Fruit fly (Drosophila melanogaster) whole organism, embryonic: ENCODE results near the gene CG15473.
A peak's percentile ranks its signal among the peaks of the same experiment; 100 is the strongest.

ENCODE experiments used
- Abd-B ChIP-seq: fragments of 200-800 bp; sonication (Bioruptor generic); optimal IDR thresholded peaks from 2 replicates; lab custom pipeline; 2018; ENCODE audit warnings: missing biosample characterization, mild to moderate bottlenecking, missing genetic modification characterization, moderate library complexity
- Antp ChIP-seq: fragments of 200-800 bp; sonication (Bioruptor generic); optimal IDR thresholded peaks from 3 replicates; lab custom pipeline; 2016; ENCODE audit warnings: missing biosample characterization, missing genetic modification characterization
- Atf3 ChIP-seq: fragments of 200-800 bp; sonication (Bioruptor generic); optimal IDR thresholded peaks from 3 replicates; lab custom pipeline; 2016; ENCODE audit warnings: missing biosample characterization, missing genetic modification characterization
- Bdp1 ChIP-seq: fragments of 200-800 bp; sonication (Bioruptor generic); optimal IDR thresholded peaks from 3 replicates; lab custom pipeline; 2016; ENCODE audit warnings: missing biosample characterization, missing genetic modification characterization
- Blimp-1 ChIP-seq: fragments of 200-800 bp; sonication (Bioruptor generic); optimal IDR thresholded peaks from 3 replicates; lab custom pipeline; 2018; ENCODE audit warnings: missing biosample characterization, missing genetic modification characterization, mild to moderate bottlenecking, moderate library complexity, missing genetic modification reagents
- CG10209 ChIP-seq: fragments of 200-800 bp; sonication (Bioruptor generic); optimal IDR thresholded peaks from 3 replicates; lab custom pipeline; 2017; ENCODE audit warnings: missing biosample characterization, mild to moderate bottlenecking, missing genetic modification characterization, missing genetic modification reagents
- CG10431 ChIP-seq: fragments of 200-800 bp; sonication (Bioruptor generic); optimal IDR thresholded peaks from 3 replicates; lab custom pipeline; 2018; ENCODE audit warnings: missing biosample characterization, mild to moderate bottlenecking, missing genetic modification characterization
- CG10959 ChIP-seq: fragments of 200-800 bp; sonication (Bioruptor generic); IDR thresholded peaks from 2 replicates; pipeline ENCODE4 v1.3.6; 2022; ENCODE audit warnings: missing biosample characterization, missing genetic modification characterization
- CG11247 ChIP-seq: fragments of 200-800 bp; sonication (Bioruptor generic); IDR thresholded peaks from 2 replicates; pipeline ENCODE4 v1.3.6; 2022; ENCODE audit warnings: missing biosample characterization, missing genetic modification characterization
- CG11723 ChIP-seq: fragments of 200-800 bp; sonication (Bioruptor generic); optimal IDR thresholded peaks from 2 replicates; lab custom pipeline; 2017; ENCODE audit warnings: missing biosample characterization, mild to moderate bottlenecking, missing genetic modification characterization
- CG12659 ChIP-seq: fragments of 200-800 bp; sonication (Bioruptor generic); optimal IDR thresholded peaks from 3 replicates; lab custom pipeline; 2017; ENCODE audit warnings: mild to moderate bottlenecking, missing biosample characterization, missing genetic modification reagents, missing genetic modification characterization
- CG12942 ChIP-seq: fragments of 200-800 bp; sonication (Bioruptor generic); optimal IDR thresholded peaks from 3 replicates; lab custom pipeline; 2016; ENCODE audit warnings: missing biosample characterization, missing genetic modification characterization
- CG17612 ChIP-seq: fragments of 200-800 bp; sonication (Bioruptor generic); IDR thresholded peaks from 2 replicates; pipeline ENCODE4 v1.3.6; 2022; ENCODE audit warnings: missing biosample characterization, missing genetic modification characterization
- CG2875 ChIP-seq: fragments of 200-800 bp; sonication (Bioruptor generic); optimal IDR thresholded peaks from 2 replicates; lab custom pipeline; 2017; ENCODE audit warnings: missing biosample characterization, mild to moderate bottlenecking, missing genetic modification characterization, missing genetic modification reagents
- CG31224 ChIP-seq: fragments of 200-800 bp; sonication (Bioruptor generic); IDR thresholded peaks from 2 replicates; pipeline ENCODE4 v1.3.6; 2022; ENCODE audit warnings: missing biosample characterization, missing genetic modification characterization
- CG4617 ChIP-seq: fragments of 200-800 bp; sonication (Bioruptor generic); optimal IDR thresholded peaks from 3 replicates; lab custom pipeline; 2016; ENCODE audit warnings: missing biosample characterization, missing genetic modification characterization, borderline replicate concordance
- CG4707 ChIP-seq: fragments of 200-800 bp; sonication (Bioruptor generic); optimal IDR thresholded peaks from 2 replicates; lab custom pipeline; 2018; ENCODE audit warnings: missing biosample characterization, mild to moderate bottlenecking, missing genetic modification characterization, moderate library complexity
- CG5180 ChIP-seq: fragments of 200-800 bp; sonication (Bioruptor generic); optimal IDR thresholded peaks from 3 replicates; lab custom pipeline; 2017; ENCODE audit warnings: missing biosample characterization, missing genetic modification characterization, mild to moderate bottlenecking, moderate library complexity, missing genetic modification reagents
- CG6254 ChIP-seq: fragments of 200-800 bp; sonication (Bioruptor generic); optimal IDR thresholded peaks from 3 replicates; lab custom pipeline; 2017; ENCODE audit warnings: mild to moderate bottlenecking, missing biosample characterization, missing genetic modification reagents, missing genetic modification characterization
- CG6765 ChIP-seq: fragments of 200-800 bp; sonication (Bioruptor generic); optimal IDR thresholded peaks from 3 replicates; lab custom pipeline; 2017; ENCODE audit warnings: missing biosample characterization, mild to moderate bottlenecking, missing genetic modification characterization
- CG7745 ChIP-seq: fragments of 200-800 bp; sonication (Bioruptor generic); optimal IDR thresholded peaks from 2 replicates; lab custom pipeline; 2018; ENCODE audit warnings: missing biosample characterization, mild to moderate bottlenecking, missing genetic modification characterization, moderate library complexity
- CG8089 ChIP-seq: fragments of 200-800 bp; sonication (Bioruptor generic); optimal IDR thresholded peaks from 3 replicates; lab custom pipeline; 2016; ENCODE audit warnings: missing biosample characterization, missing genetic modification characterization
- CTCF ChIP-seq: fragments of 200-800 bp; sonication (Bioruptor generic); optimal IDR thresholded peaks from 2 replicates; lab custom pipeline; 2017; ENCODE audit warnings: missing biosample characterization, mild to moderate bottlenecking, missing genetic modification characterization, moderate library complexity
- Camta ChIP-seq: fragments of 200-800 bp; sonication (Bioruptor generic); optimal IDR thresholded peaks from 2 replicates; lab custom pipeline; 2016; ENCODE audit warnings: missing biosample characterization, missing genetic modification characterization
- Deaf1 ChIP-seq: fragments of 200-800 bp; optimal IDR thresholded peaks from 3 replicates; lab custom pipeline; 2019; ENCODE audit warnings: missing biosample characterization, mild to moderate bottlenecking, missing genetic modification characterization, moderate library complexity
- ERR ChIP-seq: fragments of 200-800 bp; sonication (Bioruptor generic); optimal IDR thresholded peaks from 2 replicates; lab custom pipeline; 2016; ENCODE audit warnings: missing biosample characterization, missing genetic modification characterization
- Mrtf ChIP-seq: fragments of 200-800 bp; sonication (Bioruptor generic); IDR thresholded peaks from 3 replicates; pipeline ENCODE4 v1.3.6; 2022; ENCODE audit warnings: missing biosample characterization, missing genetic modification characterization
- Nf-YB ChIP-seq: fragments of 200-800 bp; sonication (Bioruptor generic); optimal IDR thresholded peaks from 3 replicates; lab custom pipeline; 2019; ENCODE audit warnings: missing biosample characterization, mild to moderate bottlenecking, missing genetic modification characterization, moderate library complexity
- PHDP ChIP-seq: fragments of 200-800 bp; sonication (Bioruptor generic); optimal IDR thresholded peaks from 3 replicates; lab custom pipeline; 2018; ENCODE audit warnings: missing biosample characterization, mild to moderate bottlenecking, missing genetic modification characterization, moderate library complexity
- Rx ChIP-seq: fragments of 200-800 bp; sonication (Bioruptor generic); IDR thresholded peaks from 2 replicates; pipeline ENCODE4 v1.3.6; 2022; ENCODE audit warnings: missing biosample characterization, missing genetic modification characterization
- Xbp1 ChIP-seq: fragments of 200-800 bp; sonication (Bioruptor generic); optimal IDR thresholded peaks from 3 replicates; lab custom pipeline; 2016; ENCODE audit warnings: missing biosample characterization, mild to moderate bottlenecking, missing genetic modification characterization
- cad ChIP-seq: fragments of >200 bp; optimal IDR thresholded peaks from 2 replicates; lab custom pipeline; 2017; ENCODE audit warnings: missing biosample characterization, missing genetic modification characterization
- cas ChIP-seq: fragments of 200-800 bp; sonication (Bioruptor generic); IDR thresholded peaks from 2 replicates; pipeline ENCODE4 v1.3.6; 2022; ENCODE audit warnings: missing biosample characterization, missing genetic modification characterization
- chm ChIP-seq: fragments of 200-800 bp; sonication (Bioruptor generic); IDR thresholded peaks from 2 replicates; pipeline ENCODE4 v1.3.6; 2022; ENCODE audit warnings: missing biosample characterization, missing genetic modification characterization
- croc ChIP-seq: fragments of 200-800 bp; sonication (Bioruptor generic); conservative IDR thresholded peaks from 3 replicates; pipeline ENCODE4 v1.3.6; 2022; ENCODE audit warnings: missing biosample characterization, missing genetic modification characterization
- dmrt11E ChIP-seq: fragments of 200-800 bp; sonication (Bioruptor generic); optimal IDR thresholded peaks from 3 replicates; lab custom pipeline; 2018; ENCODE audit warnings: missing biosample characterization, mild to moderate bottlenecking, missing genetic modification characterization, moderate library complexity
- dysf ChIP-seq: fragments of 200-800 bp; sonication (Bioruptor generic); IDR thresholded peaks from 3 replicates; pipeline ENCODE4 v1.3.6; 2022; ENCODE audit warnings: missing biosample characterization, missing genetic modification characterization
- gcm ChIP-seq: fragments of 200-800 bp; sonication (Bioruptor generic); optimal IDR thresholded peaks from 2 replicates; lab custom pipeline; 2019; ENCODE audit warnings: missing biosample characterization, mild to moderate bottlenecking, missing genetic modification characterization, moderate library complexity
- gsb-n ChIP-seq: fragments of 200-800 bp; sonication (Bioruptor generic); optimal IDR thresholded peaks from 3 replicates; lab custom pipeline; 2018; ENCODE audit warnings: missing biosample characterization, mild to moderate bottlenecking, missing genetic modification characterization
- kay ChIP-seq: fragments of 200-800 bp; sonication (Bioruptor generic); optimal IDR thresholded peaks from 2 replicates; lab custom pipeline; 2016; ENCODE audit warnings: missing biosample characterization, missing genetic modification characterization
- knrl ChIP-seq: fragments of 200-800 bp; sonication (Bioruptor generic); IDR thresholded peaks from 3 replicates; pipeline ENCODE4 v1.3.6; 2022; ENCODE audit warnings: missing biosample characterization, missing genetic modification characterization; ENCODE audit not compliant: partially characterized antibody
- luna ChIP-seq: fragments of 200-800 bp; sonication (Bioruptor generic); optimal IDR thresholded peaks from 2 replicates; lab custom pipeline; 2016; ENCODE audit warnings: missing biosample characterization, missing genetic modification characterization
- maf-S ChIP-seq: fragments of 200-800 bp; sonication (Bioruptor generic); optimal IDR thresholded peaks from 2 replicates; lab custom pipeline; 2016; ENCODE audit warnings: missing biosample characterization, missing genetic modification characterization
- oc ChIP-seq: fragments of 200-800 bp; sonication (Bioruptor generic); optimal IDR thresholded peaks from 2 replicates; lab custom pipeline; 2018; ENCODE audit warnings: missing biosample characterization, mild to moderate bottlenecking, missing genetic modification characterization, moderate library complexity
- otp ChIP-seq: fragments of 200-800 bp; sonication (Bioruptor generic); IDR thresholded peaks from 3 replicates; pipeline ENCODE4, ENCODE4 v1.3.6; 2022; ENCODE audit warnings: missing biosample characterization, missing genetic modification characterization
- sisA ChIP-seq: fragments of 200-800 bp; sonication (Bioruptor generic); IDR thresholded peaks from 2 replicates; pipeline ENCODE4 v1.3.6; 2022; ENCODE audit warnings: missing biosample characterization, missing genetic modification characterization
- slp2 ChIP-seq: fragments of 200-800 bp; sonication (Bioruptor generic); optimal IDR thresholded peaks from 2 replicates; lab custom pipeline; 2016; ENCODE audit warnings: missing biosample characterization, missing genetic modification characterization
- sna ChIP-seq: fragments of 200-800 bp; sonication (Bioruptor generic); IDR thresholded peaks from 2 replicates; pipeline ENCODE4 v1.3.6; 2022; ENCODE audit warnings: missing biosample characterization, missing genetic modification characterization; ENCODE audit not compliant: partially characterized antibody
- tin ChIP-seq: fragments of 200-800 bp; sonication (Bioruptor generic); optimal IDR thresholded peaks from 3 replicates; lab custom pipeline; 2016; ENCODE audit warnings: missing biosample characterization, missing genetic modification characterization
- zen2 ChIP-seq: fragments of 200-800 bp; sonication (Bioruptor generic); IDR thresholded peaks from 3 replicates; pipeline ENCODE4 v1.3.6; 2022; ENCODE audit warnings: missing biosample characterization, missing genetic modification characterization; ENCODE audit not compliant: partially characterized antibody
- zf30C ChIP-seq: fragments of 200-800 bp; sonication (Bioruptor generic); optimal IDR thresholded peaks from 3 replicates; lab custom pipeline; 2018; ENCODE audit warnings: missing biosample characterization, mild to moderate bottlenecking, missing genetic modification characterization

Gene CG15473

dm6 chrX:4684444-4684924 is 30.2 kb upstream of the CG15473 start (continued):
- no peak for TF ChIP-seq CG7745
- peak; percentile 79 for TF ChIP-seq CG12942 (GFP tag; lab: Kevin White, UChicago)
- peak; percentile 82 for TF ChIP-seq PHDP (tag; lab: Kevin White, UChicago)
- peak; percentile 85 for TF ChIP-seq knrl (GFP tag; lab: Robert Waterston, UW)
- TF ChIP-seq CG10959 (GFP tag; lab: Robert Waterston, UW): peak; percentile 76
- peak; percentile 66 for TF ChIP-seq CG11723
- peak; percentile 85 for TF ChIP-seq chm (GFP tag; lab: Robert Waterston, UW)
- TF ChIP-seq ERR: peak; percentile 79
- peak; percentile 52 for TF ChIP-seq croc
- TF ChIP-seq kay (GFP tag; lab: Kevin White, UChicago): peak; percentile 98
- TF ChIP-seq dysf (GFP tag; lab: Robert Waterston, UW): peak; percentile 91
- TF ChIP-seq CG10209 (GFP tag; lab: Kevin White, UChicago): peak; percentile 83
- peak; percentile 68 for TF ChIP-seq sna (GFP tag; lab: Robert Waterston, UW)
- peak; percentile 86 for TF ChIP-seq otp (GFP tag; lab: Robert Waterston, UW)
- peak; percentile 79 for TF ChIP-seq Rx
- no peak for TF ChIP-seq luna (GFP tag; lab: Kevin White, UChicago)
- no peak for TF ChIP-seq cad (GFP tag; lab: Kevin White, UChicago)
- TF ChIP-seq dmrt11E (tag; lab: Kevin White, UChicago): peak; percentile 58
- TF ChIP-seq Bdp1: peak; percentile 43
- peak; percentile 23 for TF ChIP-seq gsb-n (tag; lab: Kevin White, UChicago)
- TF ChIP-seq sisA (GFP tag; lab: Robert Waterston, UW): peak; percentile 84
- peak; percentile 52 for TF ChIP-seq zf30C (GFP tag; lab: Kevin White, UChicago)
- TF ChIP-seq CG2875: peak; percentile 41
- peak; percentile 80 for TF ChIP-seq Atf3 (GFP tag; lab: Kevin White, UChicago)
- TF ChIP-seq tin (GFP tag; lab: Kevin White, UChicago): peak; percentile 84
- peak; percentile 76 for TF ChIP-seq maf-S
- TF ChIP-seq CG4707 (GFP tag; lab: Kevin White, UChicago): no peak
- TF ChIP-seq gcm: peak; percentile 51
- peak; percentile 91 for TF ChIP-seq CG11247
- peak; percentile 69 for TF ChIP-seq Camta (GFP tag; lab: Kevin White, UChicago)
- TF ChIP-seq cas: peak; percentile 85
- TF ChIP-seq CG4617: peak; percentile 78
- TF ChIP-seq Antp (GFP tag; lab: Kevin White, UChicago): peak; percentile 92
- peak; percentile 9 for TF ChIP-seq CTCF (GFP tag; lab: Kevin White, UChicago)
- peak; percentile 71; the same call in 2 of the 3 replicates for TF ChIP-seq zen2 (GFP tag; lab: Robert Waterston, UW)
- peak; percentile 85 for TF ChIP-seq Mrtf
- peak; percentile 75 for TF ChIP-seq slp2 (GFP tag; lab: Kevin White, UChicago)
- TF ChIP-seq CG8089 (GFP tag; lab: Kevin White, UChicago): peak; percentile 65
- TF ChIP-seq Deaf1: peak; percentile 54
- peak; percentile 50 for TF ChIP-seq CG6765
- TF ChIP-seq Xbp1 (GFP tag; lab: Kevin White, UChicago): peak; percentile 86
- peak; percentile 79 for TF ChIP-seq Nf-YB (GFP tag; lab: Kevin White, UChicago)
- TF ChIP-seq Abd-B: peak; percentile 74
- TF ChIP-seq CG10431 (GFP tag; lab: Kevin White, UChicago): no peak
- TF ChIP-seq CG31224 (GFP tag; lab: Robert Waterston, UW): peak; percentile 84
- TF ChIP-seq Blimp-1 (GFP tag; lab: Kevin White, UChicago): peak; percentile 50
- TF ChIP-seq CG6254 (GFP tag; lab: Kevin White, UChicago): peak; percentile 19
- peak; percentile 40 for TF ChIP-seq CG5180
- TF ChIP-seq CG17612 (GFP tag; lab: Robert Waterston, UW): peak; percentile 14; the same call in 1 of the 2 replicates
- peak; percentile 51 for TF ChIP-seq oc
- peak; percentile 92 for TF ChIP-seq CG12659 (GFP tag; lab: Kevin White, UChicago)
